Worm (Caenorhabditis elegans): Measurements from ENCODE around the gene C17C3.24.

ce11 chrII:5589690-5590089 lies 48.1 kb upstream of the C17C3.24 start, which contains the start of gene C17G10.13:
- TF ChIP-seq C06A6.2 (GFP tag; conservative IDR thresholded peaks at IDR 0.05) (no peak), lin-26 (GFP tag; IDR thresholded peaks at IDR 0.05) (no peak), ama-1 (optimal IDR thresholded peaks at IDR 0.05) (no peak), ama-1 (GFP tag; optimal IDR thresholded peaks at IDR 0.05) (no peak), nhr-90 (tag; optimal IDR thresholded peaks at IDR 0.05) (no peak)

All from whole organism, young adult.